Fruit fly (Drosophila melanogaster) whole organism, embryonic: Measurements from ENCODE around the gene CG17362.

ENCODE experiments used
- ATbp ChIP-seq: fragments of 200-800 bp; sonication (Bioruptor generic); optimal IDR thresholded peaks from 2 replicates; lab custom pipeline; 2017; ENCODE audit warnings: missing biosample characterization, mild to moderate bottlenecking, missing genetic modification characterization, missing genetic modification reagents
- Atf-2 ChIP-seq: fragments of 200-800 bp; sonication (Bioruptor generic); optimal IDR thresholded peaks from 2 replicates; lab custom pipeline; 2016; ENCODE audit warnings: missing biosample characterization, missing genetic modification characterization
- Atf6 ChIP-seq: fragments of 200-800 bp; sonication (Bioruptor generic); IDR thresholded peaks from 2 replicates; pipeline ENCODE4 v1.3.6; 2022; ENCODE audit warnings: missing biosample characterization, missing genetic modification characterization
- Bgb ChIP-seq: fragments of 200-800 bp; sonication (Bioruptor generic); IDR thresholded peaks from 2 replicates; pipeline ENCODE4 v1.3.6; 2022; ENCODE audit warnings: missing biosample characterization, missing genetic modification characterization; ENCODE audit not compliant: partially characterized antibody
- C15 ChIP-seq: fragments of 200-800 bp; sonication (Bioruptor generic); IDR thresholded peaks from 3 replicates; pipeline ENCODE4 v1.3.6; 2022; ENCODE audit warnings: missing biosample characterization, missing genetic modification characterization
- CG10209 ChIP-seq: fragments of 200-800 bp; sonication (Bioruptor generic); optimal IDR thresholded peaks from 3 replicates; lab custom pipeline; 2017; ENCODE audit warnings: missing biosample characterization, mild to moderate bottlenecking, missing genetic modification characterization, missing genetic modification reagents
- CG10274 ChIP-seq: fragments of 200-800 bp; sonication (Bioruptor generic); optimal IDR thresholded peaks from 3 replicates; lab custom pipeline; 2017; ENCODE audit warnings: missing biosample characterization, mild to moderate bottlenecking, missing genetic modification characterization
- CG10543 ChIP-seq: fragments of 200-800 bp; sonication (Bioruptor generic); optimal IDR thresholded peaks from 3 replicates; lab custom pipeline; 2017; ENCODE audit warnings: missing biosample characterization, mild to moderate bottlenecking, missing genetic modification characterization, moderate library complexity
- CG11247 ChIP-seq: fragments of 200-800 bp; sonication (Bioruptor generic); IDR thresholded peaks from 2 replicates; pipeline ENCODE4 v1.3.6; 2022; ENCODE audit warnings: missing biosample characterization, missing genetic modification characterization
- CG11723 ChIP-seq: fragments of 200-800 bp; sonication (Bioruptor generic); optimal IDR thresholded peaks from 2 replicates; lab custom pipeline; 2017; ENCODE audit warnings: missing biosample characterization, mild to moderate bottlenecking, missing genetic modification characterization
- CG1233 ChIP-seq: fragments of 200-800 bp; sonication (Bioruptor generic); optimal IDR thresholded peaks from 4 replicates; lab custom pipeline; 2018; ENCODE audit warnings: missing biosample characterization, mild to moderate bottlenecking, missing genetic modification characterization
- CG12391 ChIP-seq: fragments of 200-800 bp; sonication (Bioruptor generic); optimal IDR thresholded peaks from 3 replicates; lab custom pipeline; 2018; ENCODE audit warnings: missing biosample characterization, mild to moderate bottlenecking, missing genetic modification characterization, moderate library complexity
- CG1529 ChIP-seq: fragments of 200-800 bp; sonication (Bioruptor generic); optimal IDR thresholded peaks from 3 replicates; lab custom pipeline; 2018; ENCODE audit warnings: missing biosample characterization, missing genetic modification characterization
- CG31224 ChIP-seq: fragments of 200-800 bp; sonication (Bioruptor generic); IDR thresholded peaks from 2 replicates; pipeline ENCODE4 v1.3.6; 2022; ENCODE audit warnings: missing biosample characterization, missing genetic modification characterization
- CG32772 ChIP-seq: fragments of 200-800 bp; sonication (Bioruptor generic); IDR thresholded peaks from 2 replicates; pipeline ENCODE4 v1.3.6; 2022; ENCODE audit warnings: missing biosample characterization, missing genetic modification characterization
- CG6791 ChIP-seq: fragments of 200-800 bp; sonication (Bioruptor generic); IDR thresholded peaks from 3 replicates; pipeline ENCODE4 v1.3.6; 2022; ENCODE audit warnings: missing biosample characterization, missing genetic modification characterization; ENCODE audit not compliant: partially characterized antibody
- CTCF ChIP-seq: fragments of 200-800 bp; sonication (Bioruptor generic); optimal IDR thresholded peaks from 2 replicates; lab custom pipeline; 2017; ENCODE audit warnings: missing biosample characterization, mild to moderate bottlenecking, missing genetic modification characterization, moderate library complexity
- D19B ChIP-seq: fragments of 200-800 bp; sonication (Bioruptor generic); optimal IDR thresholded peaks from 2 replicates; lab custom pipeline; 2017; ENCODE audit warnings: missing biosample characterization, mild to moderate bottlenecking, missing genetic modification characterization
- Dad ChIP-seq: fragments of 200-800 bp; sonication (Bioruptor generic); optimal IDR thresholded peaks from 3 replicates; lab custom pipeline; 2016; ENCODE audit warnings: missing biosample characterization, missing genetic modification characterization
- Fer2 ChIP-seq: fragments of 200-800 bp; sonication (Bioruptor generic); optimal IDR thresholded peaks from 2 replicates; lab custom pipeline; 2018; ENCODE audit warnings: missing biosample characterization, mild to moderate bottlenecking, missing genetic modification characterization, moderate library complexity
- Hr78 ChIP-seq, 2 experiments: fragments of 200-800 bp in 1 of 2; fragments of >200 bp in 1 of 2; sonication (Bioruptor generic) in 1 of 2; optimal IDR thresholded peaks; 2 replicates each; lab custom pipeline; 2017 to 2019; ENCODE audit warnings: missing biosample characterization in 2 of 2, missing genetic modification characterization in 2 of 2, mild to moderate bottlenecking in 1 of 2, moderate library complexity in 1 of 2
- Pdp1 ChIP-seq, 2 experiments: fragments of 200-800 bp; sonication (Bioruptor generic); optimal IDR thresholded peaks; 3 replicates each; lab custom pipeline; 2016; ENCODE audit warnings: missing biosample characterization in 2 of 2, missing genetic modification characterization in 2 of 2, mild to moderate bottlenecking in 1 of 2, moderate library complexity in 1 of 2
- Ptx1 ChIP-seq: fragments of 200-800 bp; sonication (Bioruptor generic); IDR thresholded peaks from 2 replicates; pipeline ENCODE4 v1.3.6; 2022; ENCODE audit warnings: missing biosample characterization, missing genetic modification characterization
- Rfx ChIP-seq: fragments of 200-800 bp; sonication (Bioruptor generic); IDR thresholded peaks from 2 replicates; pipeline ENCODE4 v1.3.6; 2022; ENCODE audit warnings: missing biosample characterization, missing genetic modification characterization
- Sin3A ChIP-seq: fragments of >200 bp; optimal IDR thresholded peaks from 2 replicates; lab custom pipeline; 2018
- ato ChIP-seq: fragments of 200-800 bp; sonication (Bioruptor generic); IDR thresholded peaks from 2 replicates; pipeline ENCODE4 v1.3.6; 2022; ENCODE audit warnings: missing biosample characterization, missing genetic modification characterization; ENCODE audit not compliant: partially characterized antibody
- bbx ChIP-seq: fragments of 200-800 bp; sonication (Bioruptor generic); IDR thresholded peaks from 2 replicates; pipeline ENCODE4 v1.3.6; 2022; ENCODE audit warnings: missing biosample characterization, missing genetic modification characterization; ENCODE audit not compliant: partially characterized antibody
- cad ChIP-seq: fragments of >200 bp; optimal IDR thresholded peaks from 2 replicates; lab custom pipeline; 2017; ENCODE audit warnings: missing biosample characterization, missing genetic modification characterization
- cas ChIP-seq: fragments of 200-800 bp; sonication (Bioruptor generic); IDR thresholded peaks from 2 replicates; pipeline ENCODE4 v1.3.6; 2022; ENCODE audit warnings: missing biosample characterization, missing genetic modification characterization
- cato ChIP-seq: fragments of 200-800 bp; sonication (Bioruptor generic); optimal IDR thresholded peaks from 2 replicates; lab custom pipeline; 2016; ENCODE audit warnings: missing biosample characterization, missing genetic modification characterization, borderline replicate concordance
- corto ChIP-seq: fragments of 200-800 bp; sonication (Bioruptor generic); optimal IDR thresholded peaks from 2 replicates; lab custom pipeline; 2016; ENCODE audit warnings: missing biosample characterization, mild to moderate bottlenecking, missing genetic modification characterization, moderate library complexity
- dimm ChIP-seq: fragments of 200-800 bp; sonication (Bioruptor generic); IDR thresholded peaks from 2 replicates; pipeline ENCODE4 v1.3.6; 2022; ENCODE audit warnings: missing biosample characterization, missing genetic modification characterization
- en ChIP-seq: fragments of 200-800 bp; sonication (Bioruptor generic); optimal IDR thresholded peaks from 2 replicates; lab custom pipeline; 2016; ENCODE audit warnings: missing biosample characterization, missing genetic modification characterization
- ewg ChIP-seq: fragments of 200-800 bp; sonication (Bioruptor generic); optimal IDR thresholded peaks from 3 replicates; lab custom pipeline; 2017; ENCODE audit warnings: mild to moderate bottlenecking, missing biosample characterization, missing genetic modification reagents, missing genetic modification characterization
- exex ChIP-seq: fragments of 200-800 bp; sonication (Bioruptor generic); optimal IDR thresholded peaks from 4 replicates; lab custom pipeline; 2018; ENCODE audit warnings: missing biosample characterization, mild to moderate bottlenecking, missing genetic modification characterization, moderate library complexity
- fd3F ChIP-seq: fragments of 200-800 bp; sonication (Bioruptor generic); optimal IDR thresholded peaks from 2 replicates; lab custom pipeline; 2018; ENCODE audit warnings: missing biosample characterization, mild to moderate bottlenecking, missing genetic modification characterization, moderate library complexity
- hkb ChIP-seq, 2 experiments: fragments of 200-800 bp in 1 of 2; fragments of >200 bp in 1 of 2; sonication (Bioruptor generic) in 1 of 2; IDR thresholded peaks in 1 of 2; optimal IDR thresholded peaks in 1 of 2; 2 replicates each; pipeline versions ENCODE4 v1.3.6 to Lab custom; 2017 to 2022; ENCODE audit warnings: missing biosample characterization in 1 of 2, missing genetic modification characterization in 1 of 2
- rib ChIP-seq: fragments of 200-800 bp; sonication (Bioruptor generic); IDR thresholded peaks from 2 replicates; pipeline ENCODE4 v1.3.6; 2022; ENCODE audit warnings: missing biosample characterization, missing genetic modification characterization
- ro ChIP-seq: fragments of 200-800 bp; sonication (Bioruptor generic); IDR thresholded peaks from 2 replicates; pipeline ENCODE4 v1.3.6; 2022; ENCODE audit warnings: missing biosample characterization, missing genetic modification characterization
- tgo ChIP-seq: fragments of 200-800 bp; sonication (Bioruptor generic); IDR thresholded peaks from 3 replicates; pipeline ENCODE4 v1.3.6; 2022; ENCODE audit warnings: missing biosample characterization, missing genetic modification characterization
- vnd ChIP-seq: fragments of 200-800 bp; sonication (Bioruptor generic); IDR thresholded peaks from 3 replicates; pipeline ENCODE4 v1.3.6; 2022; ENCODE audit warnings: missing biosample characterization, missing genetic modification characterization; ENCODE audit not compliant: partially characterized antibody

The CG17362 gene

DNA sequence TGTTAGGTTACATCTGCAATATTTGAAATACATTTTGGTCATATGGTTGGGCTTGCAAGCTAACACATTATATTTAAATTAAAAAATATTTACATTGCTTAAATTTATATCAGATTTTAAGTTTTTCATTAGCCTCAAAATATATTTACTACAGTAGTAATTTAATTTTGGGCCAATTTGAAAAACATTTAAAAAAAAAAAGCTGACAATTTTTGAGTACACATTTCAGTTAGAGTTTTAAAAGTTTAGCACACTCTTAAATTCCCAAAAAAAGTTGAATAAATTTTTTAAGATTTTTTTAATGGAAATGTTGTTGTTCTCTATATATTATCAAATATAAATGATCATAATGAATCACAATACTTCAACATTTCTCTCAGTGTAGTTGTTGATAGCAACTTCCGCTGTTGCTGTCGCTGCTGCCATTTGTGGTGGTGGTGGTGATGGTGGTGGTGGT lies 29.2 kb upstream of the CG17362 start (continued):
- TF ChIP-seq ATbp (GFP tag; lab: Kevin White, UChicago) (peak; percentile 63), Hr78 (GFP tag; optimal IDR thresholded peaks at IDR 0.05; lab: Kevin White, UChicago) (peak in 1 of 2 experiments; percentile 42), ewg (GFP tag; lab: Kevin White, UChicago) (peak; percentile 60), rib (GFP tag; lab: Robert Waterston, UW) (no peak), cato (GFP tag; lab: Kevin White, UChicago) (peak; percentile 19), Atf-2 (GFP tag; lab: Kevin White, UChicago) (peak; percentile 51), dimm (GFP tag; lab: Robert Waterston, UW) (no peak), fd3F (GFP tag; lab: Kevin White, UChicago) (peak; percentile 15), Dad (GFP tag; lab: Kevin White, UChicago) (no peak), ro (GFP tag; lab: Robert Waterston, UW) (no peak; the same call in 1 of the 2 replicates), CG1233 (peak; percentile 54), CG10274 (peak; percentile 1), Fer2 (no peak), CG10209 (GFP tag; lab: Kevin White, UChicago) (peak; percentile 75), CG31224 (GFP tag; lab: Robert Waterston, UW) (no peak), CTCF (GFP tag; lab: Kevin White, UChicago) (peak; percentile 0), CG32772 (GFP tag; lab: Robert Waterston, UW) (0 out of 2 replicates have a peak, but pooled peaks have one; percentile 35), Pdp1 (GFP tag; optimal IDR thresholded peaks at IDR 0.05; lab: Kevin White, UChicago) (peak; percentile 25 to 44), CG10543 (GFP tag; lab: Kevin White, UChicago) (no peak), vnd (no peak), Rfx (GFP tag; lab: Robert Waterston, UW) (no peak), D19B (GFP tag; lab: Kevin White, UChicago) (no peak), tgo (GFP tag; lab: Robert Waterston, UW) (peak; percentile 55), Bgb (GFP tag; lab: Robert Waterston, UW) (no peak), Atf6 (GFP tag; lab: Robert Waterston, UW) (no peak), CG11247 (GFP tag; lab: Robert Waterston, UW) (no peak), C15 (GFP tag; lab: Robert Waterston, UW) (no peak), CG6791 (GFP tag; lab: Robert Waterston, UW) (no peak), Ptx1 (GFP tag; lab: Robert Waterston, UW) (peak; percentile 46), bbx (GFP tag; lab: Robert Waterston, UW) (no peak), corto (GFP tag; lab: Kevin White, UChicago) (no peak), cad (GFP tag; lab: Kevin White, UChicago) (no peak), CG1529 (GFP tag; lab: Kevin White, UChicago) (peak; percentile 40)

DNA sequence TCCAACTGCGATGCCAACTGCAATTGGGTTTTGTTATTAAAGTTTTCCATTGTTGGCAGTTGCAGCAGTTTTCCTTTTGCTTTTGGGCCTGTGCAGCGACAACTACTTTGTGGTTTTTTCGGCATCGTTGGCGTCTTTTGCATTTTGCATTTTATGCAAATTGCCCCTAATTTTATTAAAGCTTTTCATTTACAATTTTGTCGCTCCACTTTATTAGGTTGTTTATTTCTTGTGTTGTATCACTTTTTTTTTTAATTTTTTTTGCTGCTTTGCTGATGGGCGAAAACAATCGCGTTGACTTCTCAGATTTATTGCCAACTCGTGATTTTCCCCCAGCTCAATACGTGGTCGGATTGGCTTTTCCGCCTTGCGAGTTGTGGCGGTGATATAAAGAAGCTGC lies 28.6 kb upstream of the CG17362 start:
- TF ChIP-seq CG11723 (GFP tag; lab: Kevin White, UChicago) (no peak), hkb (optimal IDR thresholded peaks at IDR 0.05; lab: Kevin White, UChicago) (peak; percentile 12), hkb (GFP tag; IDR thresholded peaks at IDR 0.05; lab: Robert Waterston, UW) (no peak), exex (tag; lab: Kevin White, UChicago) (no peak), CG12391 (tag; lab: Kevin White, UChicago) (no peak), Sin3A (lab: Kevin White, UChicago) (no peak), cas (no peak), ato (no peak), en (GFP tag; lab: Kevin White, UChicago) (no peak)
